Fruit fly (Drosophila melanogaster) S2 (cell line): Measurements from ENCODE around the gene Mco1.

Experiments used
- CG8478 ChIP-seq: fragments of >200 bp; optimal IDR thresholded peaks from 2 replicates; lab custom pipeline; 2018
- CTCF ChIP-seq, 2 experiments: fragments of >200 bp; optimal IDR thresholded peaks; 2 replicates each; lab custom pipeline; 2018

dm6 chr2L:9438227-9438626, 21.8 kb downstream of the Mco1 start:
- TF ChIP-seq CTCF (optimal IDR thresholded peaks at IDR 0.05; lab: Kevin White, UChicago), result no peak
- TF ChIP-seq CG8478 (lab: Kevin White, UChicago), result no peak
